Fruit fly (Drosophila melanogaster) whole organism, embryonic: Measurements from ENCODE around the gene CG9395.

Experiments
- Asciz ChIP-seq: fragments of 200-800 bp; sonication (Bioruptor generic); optimal IDR thresholded peaks from 2 replicates; lab custom pipeline; 2017; ENCODE audit warnings: missing biosample characterization, mild to moderate bottlenecking, missing genetic modification characterization, missing genetic modification reagents
- Blimp-1 ChIP-seq: fragments of 200-800 bp; sonication (Bioruptor generic); optimal IDR thresholded peaks from 3 replicates; lab custom pipeline; 2018; ENCODE audit warnings: missing biosample characterization, missing genetic modification characterization, mild to moderate bottlenecking, moderate library complexity, missing genetic modification reagents
- CG10321 ChIP-seq: fragments of 200-800 bp; sonication (Bioruptor generic); IDR thresholded peaks from 2 replicates; pipeline ENCODE4 v1.3.6; 2022; ENCODE audit warnings: missing biosample characterization, missing genetic modification characterization
- CG12391 ChIP-seq: fragments of 200-800 bp; sonication (Bioruptor generic); optimal IDR thresholded peaks from 3 replicates; lab custom pipeline; 2018; ENCODE audit warnings: missing biosample characterization, mild to moderate bottlenecking, missing genetic modification characterization, moderate library complexity
- CG12942 ChIP-seq: fragments of 200-800 bp; sonication (Bioruptor generic); optimal IDR thresholded peaks from 3 replicates; lab custom pipeline; 2016; ENCODE audit warnings: missing biosample characterization, missing genetic modification characterization
- CG13424 ChIP-seq: fragments of 200-800 bp; sonication (Bioruptor generic); optimal IDR thresholded peaks from 2 replicates; lab custom pipeline; 2019; ENCODE audit warnings: missing biosample characterization, mild to moderate bottlenecking, missing genetic modification characterization, moderate library complexity
- CG15011 ChIP-seq: fragments of 200-800 bp; sonication (Bioruptor generic); optimal IDR thresholded peaks from 3 replicates; lab custom pipeline; 2018; ENCODE audit warnings: missing biosample characterization, mild to moderate bottlenecking, missing genetic modification characterization
- CG15479 ChIP-seq: fragments of 200-800 bp; sonication (Bioruptor generic); optimal IDR thresholded peaks from 3 replicates; lab custom pipeline; 2019; ENCODE audit warnings: missing biosample characterization, mild to moderate bottlenecking, missing genetic modification characterization, moderate library complexity
- CG1603 ChIP-seq: fragments of 200-800 bp; sonication (Bioruptor generic); optimal IDR thresholded peaks from 2 replicates; lab custom pipeline; 2019; ENCODE audit warnings: missing biosample characterization, mild to moderate bottlenecking, missing genetic modification characterization, moderate library complexity
- CG17802 ChIP-seq: fragments of 200-800 bp; sonication (Bioruptor generic); optimal IDR thresholded peaks from 2 replicates; lab custom pipeline; 2018; ENCODE audit warnings: missing biosample characterization, mild to moderate bottlenecking, missing genetic modification characterization, moderate library complexity
- CG17912 ChIP-seq: fragments of 200-800 bp; sonication (Bioruptor generic); optimal IDR thresholded peaks from 2 replicates; lab custom pipeline; 2018; ENCODE audit warnings: missing biosample characterization, mild to moderate bottlenecking, missing genetic modification characterization
- CG2120 ChIP-seq: fragments of 200-800 bp; sonication (Bioruptor generic); optimal IDR thresholded peaks from 3 replicates; lab custom pipeline; 2016; ENCODE audit warnings: missing biosample characterization, missing genetic modification characterization
- CG2678 ChIP-seq: fragments of 200-800 bp; sonication (Bioruptor generic); optimal IDR thresholded peaks from 3 replicates; lab custom pipeline; 2019; ENCODE audit warnings: missing biosample characterization, mild to moderate bottlenecking, missing genetic modification characterization, moderate library complexity
- CG2889 ChIP-seq: fragments of 200-800 bp; sonication (Bioruptor generic); IDR thresholded peaks from 3 replicates; pipeline ENCODE4 v1.3.6; 2022; ENCODE audit warnings: missing biosample characterization, missing genetic modification characterization
- CG30431 ChIP-seq: fragments of 200-800 bp; sonication (Bioruptor generic); optimal IDR thresholded peaks from 2 replicates; lab custom pipeline; 2017; ENCODE audit warnings: missing biosample characterization, missing genetic modification characterization
- CG7357 ChIP-seq: fragments of 200-800 bp; sonication (Bioruptor generic); IDR thresholded peaks from 3 replicates; pipeline ENCODE4 v1.3.6; 2022; ENCODE audit warnings: missing biosample characterization, missing genetic modification characterization
- CG9437 ChIP-seq: fragments of 200-800 bp; sonication (Bioruptor generic); optimal IDR thresholded peaks from 2 replicates; lab custom pipeline; 2018; ENCODE audit warnings: missing biosample characterization, mild to moderate bottlenecking, missing genetic modification characterization
- CkIIα-i1 ChIP-seq: fragments of 200-800 bp; sonication (Bioruptor generic); IDR thresholded peaks from 2 replicates; pipeline ENCODE4 v1.3.6; 2022; ENCODE audit warnings: missing biosample characterization, missing genetic modification characterization
- Dad ChIP-seq: fragments of 200-800 bp; sonication (Bioruptor generic); optimal IDR thresholded peaks from 3 replicates; lab custom pipeline; 2016; ENCODE audit warnings: missing biosample characterization, missing genetic modification characterization
- Drgx ChIP-seq: fragments of 200-800 bp; sonication (Bioruptor generic); IDR thresholded peaks from 2 replicates; pipeline ENCODE4 v1.3.6; 2022; ENCODE audit warnings: missing biosample characterization, missing genetic modification characterization
- ERR ChIP-seq: fragments of 200-800 bp; sonication (Bioruptor generic); optimal IDR thresholded peaks from 2 replicates; lab custom pipeline; 2016; ENCODE audit warnings: missing biosample characterization, missing genetic modification characterization
- GATAe ChIP-seq: fragments of 200-800 bp; sonication (Bioruptor generic); conservative IDR thresholded peaks from 2 replicates; pipeline ENCODE4 v1.3.6; 2022; ENCODE audit warnings: missing biosample characterization, missing genetic modification characterization
- Gsc ChIP-seq: fragments of 200-800 bp; sonication (Bioruptor generic); IDR thresholded peaks from 2 replicates; pipeline ENCODE4 v1.3.6; 2022; ENCODE audit warnings: missing biosample characterization, missing genetic modification characterization
- Lim3 ChIP-seq: fragments of 200-800 bp; sonication (Bioruptor generic); IDR thresholded peaks from 2 replicates; pipeline ENCODE4 v1.3.6; 2022; ENCODE audit warnings: missing biosample characterization, missing genetic modification characterization
- MESR4 ChIP-seq: fragments of 200-800 bp; sonication (Bioruptor generic); optimal IDR thresholded peaks from 2 replicates; lab custom pipeline; 2018; ENCODE audit warnings: missing biosample characterization, mild to moderate bottlenecking, missing genetic modification characterization, moderate library complexity
- TFAM ChIP-seq: fragments of 200-800 bp; sonication (Bioruptor generic); optimal IDR thresholded peaks from 2 replicates; lab custom pipeline; 2017; ENCODE audit warnings: missing biosample characterization, missing genetic modification characterization, inconsistent platforms
- amos ChIP-seq: fragments of 200-800 bp; sonication (Bioruptor generic); IDR thresholded peaks from 2 replicates; pipeline ENCODE4 v1.3.6; 2022; ENCODE audit warnings: missing biosample characterization, missing genetic modification characterization; ENCODE audit not compliant: partially characterized antibody
- ase ChIP-seq: fragments of 200-800 bp; sonication (Bioruptor generic); IDR thresholded peaks from 3 replicates; pipeline ENCODE4 v1.3.6; 2022; ENCODE audit warnings: missing biosample characterization, missing genetic modification characterization
- btn ChIP-seq: fragments of 200-800 bp; sonication (Bioruptor generic); optimal IDR thresholded peaks from 2 replicates; lab custom pipeline; 2016; ENCODE audit warnings: missing biosample characterization, missing genetic modification characterization
- cas ChIP-seq: fragments of 200-800 bp; sonication (Bioruptor generic); IDR thresholded peaks from 2 replicates; pipeline ENCODE4 v1.3.6; 2022; ENCODE audit warnings: missing biosample characterization, missing genetic modification characterization
- crc ChIP-seq: fragments of 200-800 bp; sonication (Bioruptor generic); optimal IDR thresholded peaks from 2 replicates; lab custom pipeline; 2016; ENCODE audit warnings: missing biosample characterization, missing genetic modification characterization
- dmrt11E ChIP-seq: fragments of 200-800 bp; sonication (Bioruptor generic); optimal IDR thresholded peaks from 3 replicates; lab custom pipeline; 2018; ENCODE audit warnings: missing biosample characterization, mild to moderate bottlenecking, missing genetic modification characterization, moderate library complexity
- gce ChIP-seq: fragments of 200-800 bp; sonication (Bioruptor generic); IDR thresholded peaks from 3 replicates; pipeline ENCODE4 v1.3.6; 2022; ENCODE audit warnings: missing biosample characterization, missing genetic modification characterization
- hb ChIP-seq: fragments of 200-800 bp; sonication (Bioruptor generic); IDR thresholded peaks from 3 replicates; pipeline ENCODE4 v1.3.6; 2022; ENCODE audit warnings: missing biosample characterization, missing genetic modification characterization; ENCODE audit not compliant: partially characterized antibody
- ken ChIP-seq: fragments of 200-800 bp; sonication (Bioruptor generic); IDR thresholded peaks from 3 replicates; pipeline ENCODE4 v1.3.6; 2022; ENCODE audit warnings: missing biosample characterization, missing genetic modification characterization
- lab ChIP-seq: fragments of 200-800 bp; sonication (Bioruptor generic); optimal IDR thresholded peaks from 3 replicates; lab custom pipeline; 2017; ENCODE audit warnings: missing biosample characterization, missing genetic modification characterization, mild to moderate bottlenecking, moderate library complexity, missing genetic modification reagents
- maf-S ChIP-seq: fragments of 200-800 bp; sonication (Bioruptor generic); optimal IDR thresholded peaks from 2 replicates; lab custom pipeline; 2016; ENCODE audit warnings: missing biosample characterization, missing genetic modification characterization
- sc ChIP-seq, 3 experiments: fragments of >200 bp in 2 of 3; fragments of 200-800 bp in 1 of 3; sonication (Bioruptor generic) in 1 of 3; optimal IDR thresholded peaks; 2 replicates in 2 of 3; 3 replicates in 1 of 3; lab custom pipeline; 2017; ENCODE audit warnings: mild to moderate bottlenecking in 1 of 3, missing biosample characterization in 1 of 3, missing genetic modification characterization in 1 of 3, missing genetic modification reagents in 1 of 3
- scrt ChIP-seq: fragments of 200-800 bp; sonication (Bioruptor generic); optimal IDR thresholded peaks from 2 replicates; lab custom pipeline; 2018; ENCODE audit warnings: missing biosample characterization, mild to moderate bottlenecking, missing genetic modification characterization, moderate library complexity
- slbo ChIP-seq: fragments of 200-800 bp; sonication (Bioruptor generic); IDR thresholded peaks from 2 replicates; pipeline ENCODE4 v1.3.6; 2022; ENCODE audit warnings: missing biosample characterization, missing genetic modification characterization
- sna ChIP-seq: fragments of 200-800 bp; sonication (Bioruptor generic); IDR thresholded peaks from 2 replicates; pipeline ENCODE4 v1.3.6; 2022; ENCODE audit warnings: missing biosample characterization, missing genetic modification characterization; ENCODE audit not compliant: partially characterized antibody
- stwl ChIP-seq: fragments of 200-800 bp; sonication (Bioruptor generic); optimal IDR thresholded peaks from 3 replicates; lab custom pipeline; 2018; ENCODE audit warnings: missing biosample characterization, mild to moderate bottlenecking, missing genetic modification characterization, moderate library complexity
- tgo ChIP-seq: fragments of 200-800 bp; sonication (Bioruptor generic); IDR thresholded peaks from 3 replicates; pipeline ENCODE4 v1.3.6; 2022; ENCODE audit warnings: missing biosample characterization, missing genetic modification characterization
- tna ChIP-seq: fragments of 200-800 bp; sonication (Bioruptor generic); IDR thresholded peaks from 2 replicates; pipeline ENCODE4 v1.3.6; 2022; ENCODE audit warnings: missing biosample characterization, missing genetic modification characterization; ENCODE audit not compliant: partially characterized antibody
- trem ChIP-seq: fragments of 200-800 bp; optimal IDR thresholded peaks from 3 replicates; lab custom pipeline; 2019; ENCODE audit warnings: missing biosample characterization, mild to moderate bottlenecking, missing genetic modification characterization, moderate library complexity
- ttk ChIP-seq: fragments of 200-800 bp; sonication (Bioruptor generic); IDR thresholded peaks from 2 replicates; pipeline ENCODE4 v2.1.2; 2022; ENCODE audit warnings: missing biosample characterization, missing genetic modification characterization
- z ChIP-seq: fragments of 200-800 bp; sonication (Bioruptor generic); IDR thresholded peaks from 3 replicates; pipeline ENCODE4 v1.3.6; 2022; ENCODE audit warnings: missing biosample characterization, missing genetic modification characterization

Gene CG9395

DNA sequence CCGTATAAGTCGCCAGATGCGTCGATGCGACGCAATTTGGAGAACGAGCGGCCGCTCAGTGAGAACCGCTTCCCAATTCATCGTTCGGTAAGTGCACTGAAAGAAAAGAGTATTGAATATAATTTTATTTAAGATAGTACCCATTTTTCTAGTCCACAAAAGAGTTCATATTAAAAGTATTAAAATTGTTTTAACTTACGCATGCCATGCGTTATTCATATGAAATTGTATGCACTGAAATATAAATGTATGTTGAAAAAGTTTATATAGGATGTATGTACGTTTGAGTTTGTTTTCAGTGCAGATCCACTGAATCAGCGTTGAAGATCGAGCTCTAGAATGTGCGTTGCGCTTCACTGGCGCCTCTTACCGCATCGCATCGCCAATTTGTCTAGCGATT lies 44.7 kb upstream of the CG9395 start (continued):
- TF ChIP-seq CG2678 (tag; lab: Kevin White, UChicago) = peak; percentile 22
- TF ChIP-seq Drgx (GFP tag; lab: Robert Waterston, UW) = peak; percentile 28; the same call in 1 of the 2 replicates
- no peak for TF ChIP-seq crc (GFP tag; lab: Kevin White, UChicago)
- no peak for TF ChIP-seq MESR4 (GFP tag; lab: Kevin White, UChicago)
- no peak for TF ChIP-seq CkIIα-i1 (GFP tag; lab: Robert Waterston, UW)
- no peak for TF ChIP-seq ken (GFP tag; lab: Robert Waterston, UW)
- TF ChIP-seq CG7357 = no peak
- no peak for TF ChIP-seq ttk (GFP tag; lab: Robert Waterston, UW)
- no peak for TF ChIP-seq CG15479 (GFP tag; lab: Kevin White, UChicago)
- TF ChIP-seq dmrt11E (tag; lab: Kevin White, UChicago) = no peak
- no peak for TF ChIP-seq gce (GFP tag; lab: Robert Waterston, UW)
- no peak for TF ChIP-seq amos (GFP tag; lab: Robert Waterston, UW)
- TF ChIP-seq ase (GFP tag; lab: Robert Waterston, UW) = no peak
- TF ChIP-seq ERR (GFP tag; lab: Kevin White, UChicago) = no peak
- TF ChIP-seq CG17912 (GFP tag; lab: Kevin White, UChicago) = no peak
- no peak for TF ChIP-seq sna (GFP tag; lab: Robert Waterston, UW)
- TF ChIP-seq Lim3 = no peak
- TF ChIP-seq stwl (tag; lab: Kevin White, UChicago) = no peak
- TF ChIP-seq maf-S (GFP tag; lab: Kevin White, UChicago) = no peak
- no peak for TF ChIP-seq CG9437 (GFP tag; lab: Kevin White, UChicago)
- TF ChIP-seq cas (GFP tag; lab: Robert Waterston, UW) = no peak
- TF ChIP-seq Gsc (GFP tag; lab: Robert Waterston, UW) = no peak
- no peak for TF ChIP-seq trem (tag; lab: Kevin White, UChicago)
- TF ChIP-seq slbo (GFP tag; lab: Robert Waterston, UW) = peak; percentile 46; the same call in 1 of the 2 replicates
- no peak for TF ChIP-seq sc (optimal IDR thresholded peaks at IDR 0.05; lab: Kevin White, UChicago)
- no peak for TF ChIP-seq sc (GFP tag; optimal IDR thresholded peaks at IDR 0.05; lab: Kevin White, UChicago)
- no peak for TF ChIP-seq lab (GFP tag; lab: Kevin White, UChicago)
- no peak for TF ChIP-seq hb (GFP tag; lab: Robert Waterston, UW)
- TF ChIP-seq CG17802 (tag; lab: Kevin White, UChicago) = no peak
- no peak for TF ChIP-seq CG12942 (GFP tag; lab: Kevin White, UChicago)
- TF ChIP-seq tgo = no peak
- peak; percentile 9 for TF ChIP-seq CG2120 (GFP tag; lab: Kevin White, UChicago)
- TF ChIP-seq z = no peak
- no peak for TF ChIP-seq Dad (GFP tag; lab: Kevin White, UChicago)
- TF ChIP-seq CG2889 (GFP tag; lab: Robert Waterston, UW) = no peak
- TF ChIP-seq scrt (GFP tag; lab: Kevin White, UChicago) = no peak
- no peak for TF ChIP-seq Asciz
- TF ChIP-seq CG15011 (GFP tag; lab: Kevin White, UChicago) = no peak
- no peak for TF ChIP-seq tna (GFP tag; lab: Robert Waterston, UW)
- TF ChIP-seq btn (GFP tag; lab: Kevin White, UChicago) = no peak
- TF ChIP-seq Blimp-1 = no peak
- no peak for TF ChIP-seq CG30431 (GFP tag; lab: Kevin White, UChicago)
- no peak for TF ChIP-seq TFAM (GFP tag; lab: Kevin White, UChicago)
- no peak for TF ChIP-seq GATAe (GFP tag; lab: Robert Waterston, UW)
- no peak for TF ChIP-seq CG10321 (GFP tag; lab: Robert Waterston, UW)
- TF ChIP-seq CG1603 (tag; lab: Kevin White, UChicago) = no peak
- peak; percentile 2 for TF ChIP-seq CG12391 (tag; lab: Kevin White, UChicago)
- TF ChIP-seq CG13424 (tag; lab: Kevin White, UChicago) = no peak
- TF ChIP-seq, all 482 proteins: peak for 29
